Fruit fly (Drosophila melanogaster): ENCODE data around the gene CG32984.
A peak's percentile ranks its signal among the peaks of the same experiment; 100 is the strongest.

The CG32984 gene

DNA sequence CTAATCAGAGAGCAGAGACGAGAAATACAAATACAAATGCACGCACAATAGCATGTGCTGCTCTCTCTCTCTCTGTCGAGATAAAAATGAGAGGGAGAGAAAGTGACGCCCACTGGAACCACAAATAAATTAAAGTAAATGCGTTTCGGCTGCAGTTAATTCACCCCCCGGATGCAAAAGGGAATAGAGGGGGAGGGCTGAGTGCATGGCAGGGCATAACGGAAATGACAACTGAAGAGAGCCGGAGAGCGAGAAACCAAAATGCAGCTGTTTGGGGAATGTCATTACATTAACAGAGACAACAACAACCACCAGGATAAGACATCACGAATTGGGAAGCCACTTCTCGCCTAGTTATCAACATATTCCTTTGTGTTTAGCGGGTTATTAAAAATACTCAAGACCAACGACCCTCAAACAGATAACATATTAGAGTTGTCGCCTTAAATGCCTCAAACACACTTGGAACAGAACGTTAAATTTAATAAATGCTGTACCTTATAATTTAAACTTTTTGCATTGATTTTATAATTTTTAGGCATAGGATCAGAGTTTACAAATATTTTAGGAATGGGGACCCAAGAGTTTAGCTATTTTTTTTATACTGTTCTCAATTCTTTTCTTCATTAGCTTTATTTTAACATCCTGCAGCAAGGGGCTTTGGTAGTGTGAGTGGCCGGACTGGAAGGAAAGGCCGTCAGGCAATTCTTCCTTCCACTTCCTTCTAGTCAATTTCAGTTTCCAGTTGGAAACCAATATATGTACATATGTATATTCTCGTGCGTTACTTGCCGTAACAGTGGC, 14.6 kb upstream of the CG32984 start:
- no peak for TF ChIP-seq noc (tag; optimal IDR thresholded peaks at IDR 0.05)

DNA sequence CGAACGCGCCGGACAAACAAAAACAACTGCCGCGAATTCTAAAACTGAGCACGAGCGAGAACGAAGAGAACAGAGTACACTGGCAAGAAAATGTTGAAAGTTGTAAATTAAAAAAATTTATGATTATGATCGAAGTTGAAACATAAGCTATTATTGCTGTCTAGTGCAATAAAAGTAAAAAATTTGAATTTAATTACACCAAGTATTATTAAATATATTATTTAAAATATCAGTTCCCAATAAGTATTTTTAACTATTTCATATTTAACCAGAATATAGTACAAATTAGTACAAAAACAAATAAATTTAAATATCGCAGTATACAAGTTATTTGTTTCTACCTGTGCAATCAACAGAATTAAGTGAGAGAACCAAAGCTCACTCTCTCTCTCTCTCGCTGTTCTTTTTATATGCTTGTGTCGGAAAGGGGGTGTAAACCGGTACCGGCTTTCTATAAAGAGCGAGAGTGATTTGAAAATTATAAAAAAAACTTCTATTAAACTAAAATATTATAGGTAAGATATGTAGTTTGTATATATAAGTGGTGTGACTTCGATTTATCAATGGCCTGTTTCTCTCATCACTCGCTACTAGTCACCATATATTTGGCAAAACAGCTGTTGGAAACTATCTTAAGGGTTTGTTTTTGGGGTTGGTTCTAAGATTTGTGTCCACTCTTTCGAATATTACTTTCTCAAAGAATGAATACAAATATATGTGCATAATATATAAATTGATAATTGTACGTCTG, 13.4 kb upstream of the CG32984 start, which contains the start of gene C1GalTA:
C1GalTA (minus strand) TSS at position 33 of the 751 bp plus-strand sequence.
- peak; percentile 99 for TF ChIP-seq noc (tag; optimal IDR thresholded peaks at IDR 0.05)

dm6 chr2L:8952194-8953037, 12.3 kb upstream of the CG32984 start:
- TF ChIP-seq noc (tag; optimal IDR thresholded peaks at IDR 0.05), result peak; percentile 87

- TF ChIP-seq noc (tag; optimal IDR thresholded peaks at IDR 0.05), result peak; percentile 57
Observed at dm6 chr2L:8955597-8956335, 9.0 kb upstream of the CG32984 start.

dm6 chr2L:8956336-8956726, 8.4 kb upstream of the CG32984 start:
- peak; percentile 1 for TF ChIP-seq noc (tag; optimal IDR thresholded peaks at IDR 0.05)

DNA sequence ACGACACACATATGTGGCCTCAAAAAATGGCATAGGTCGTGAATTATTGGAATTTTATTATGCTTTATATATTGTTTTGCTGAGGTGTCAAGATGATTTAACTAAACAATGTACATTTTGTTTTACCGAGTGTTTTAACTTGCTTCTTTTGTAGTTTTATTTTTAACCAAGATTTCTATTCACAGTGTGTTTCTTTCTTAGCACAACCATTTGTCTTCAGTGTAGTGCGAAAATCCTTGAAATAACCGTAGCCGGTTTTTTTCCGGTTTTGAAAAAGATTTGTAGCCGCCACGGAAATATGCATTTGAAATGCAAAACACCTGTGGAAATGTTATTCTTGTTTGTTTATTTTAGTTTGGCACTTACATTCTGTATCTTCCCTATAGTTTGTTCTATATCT, 7.6 kb upstream of the CG32984 start:
- no peak for TF ChIP-seq noc (tag; optimal IDR thresholded peaks at IDR 0.05)

dm6 chr2L:8958046-8958497, 6.7 kb upstream of the CG32984 start:
- TF ChIP-seq noc (tag; optimal IDR thresholded peaks at IDR 0.05), result peak; percentile 76

DNA sequence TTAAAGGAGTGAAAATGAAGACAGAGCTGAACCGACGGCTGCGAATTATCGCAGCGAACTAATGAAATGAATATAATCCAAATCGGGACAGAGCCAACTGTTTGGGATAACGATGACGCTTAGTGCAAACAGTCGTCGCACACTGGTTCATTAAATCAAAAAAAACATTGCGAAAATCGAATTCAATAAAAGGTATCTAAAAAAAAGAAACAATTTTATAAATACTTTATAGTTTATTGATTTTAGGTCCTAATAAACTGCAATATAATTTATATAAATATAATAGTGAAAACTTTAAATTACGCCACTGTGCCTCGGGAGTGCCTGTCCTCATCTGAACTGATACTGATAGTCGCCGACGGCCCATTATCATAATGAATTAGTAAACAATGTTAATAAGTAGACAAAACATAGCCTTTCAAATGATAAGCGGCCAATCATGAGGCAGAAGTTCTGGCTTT, 5.7 kb upstream of the CG32984 start, which contains the start of gene CG31886:
CG31886 (minus strand) TSS at position 51 of the 461 bp plus-strand sequence.
- peak; percentile 85 for TF ChIP-seq noc (tag; optimal IDR thresholded peaks at IDR 0.05)

dm6 chr2L:8962254-8962653, 2.5 kb upstream of the CG32984 start, which contains the start of the genes CG9525 and CG32985:
Gene CG9525, minus strand, starts transcription at chr2L:8962354.
Gene CG32985, plus strand, starts transcription at chr2L:8962533.
- no peak for TF ChIP-seq noc (tag; optimal IDR thresholded peaks at IDR 0.05)

dm6 chr2L:8967235-8967634, 2.5 kb downstream of the CG32984 start, which contains the start of gene CG18088:
Gene CG18088, plus strand, starts transcription at chr2L:8967535.
- no peak for TF ChIP-seq noc (tag; optimal IDR thresholded peaks at IDR 0.05)

DNA sequence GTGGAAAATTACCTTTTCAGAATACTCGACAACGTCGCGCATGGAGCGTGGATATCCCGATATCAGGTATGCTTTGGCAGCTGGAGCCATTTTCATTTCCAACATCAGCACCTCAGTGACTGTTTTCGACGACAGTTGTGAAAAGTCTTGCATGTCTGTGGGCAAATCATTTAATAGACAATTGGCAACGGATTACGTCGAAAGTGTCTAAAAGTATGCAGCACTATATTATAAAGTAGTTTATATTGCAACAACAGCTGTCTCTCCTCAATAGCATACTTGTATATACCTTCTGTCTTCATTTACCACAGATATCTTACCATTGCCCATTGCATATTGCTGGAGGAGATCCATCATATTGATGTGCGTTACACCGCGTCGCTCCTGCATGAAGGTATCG, 8.1 kb downstream of the CG32984 start:
- no peak for TF ChIP-seq noc (tag; optimal IDR thresholded peaks at IDR 0.05)

DNA sequence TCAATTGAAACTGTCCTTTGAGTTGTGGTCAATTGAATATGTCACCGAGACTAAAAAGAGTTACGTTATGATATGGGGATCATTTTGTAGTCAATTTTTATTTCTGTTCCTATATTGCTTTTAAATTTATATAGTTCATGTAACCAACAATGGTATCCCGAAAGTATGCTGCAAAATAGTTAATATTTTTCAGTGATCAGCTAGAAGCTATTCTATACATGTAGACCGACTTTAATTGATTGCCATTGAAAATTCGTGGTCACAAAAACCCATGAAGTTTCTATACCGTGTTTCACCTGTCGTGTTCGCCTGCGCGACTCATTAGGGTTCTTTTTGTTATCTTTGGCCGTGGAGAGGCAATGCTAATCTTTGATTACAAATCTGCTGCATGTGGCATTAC, 9.7 kb downstream of the CG32984 start:
- no peak for TF ChIP-seq noc (tag; optimal IDR thresholded peaks at IDR 0.05)

- no peak for TF ChIP-seq noc (tag; optimal IDR thresholded peaks at IDR 0.05)
Observed at dm6 chr2L:8975328-8975727, 10.6 kb downstream of the CG32984 start, which contains the start of gene CG9541. Gene CG9541, minus strand, starts transcription at chr2L:8975428.

- no peak for TF ChIP-seq noc (tag; optimal IDR thresholded peaks at IDR 0.05)
Observed at dm6 chr2L:8980359-8980758, 15.6 kb downstream of the CG32984 start, which contains the start of gene CG18662. Gene CG18662, plus strand, starts transcription at chr2L:8980659.

Data from whole organism, larva.